Fruit fly (Drosophila melanogaster): Measurements from ENCODE around the gene CG5162.

CG5162 gene

DNA sequence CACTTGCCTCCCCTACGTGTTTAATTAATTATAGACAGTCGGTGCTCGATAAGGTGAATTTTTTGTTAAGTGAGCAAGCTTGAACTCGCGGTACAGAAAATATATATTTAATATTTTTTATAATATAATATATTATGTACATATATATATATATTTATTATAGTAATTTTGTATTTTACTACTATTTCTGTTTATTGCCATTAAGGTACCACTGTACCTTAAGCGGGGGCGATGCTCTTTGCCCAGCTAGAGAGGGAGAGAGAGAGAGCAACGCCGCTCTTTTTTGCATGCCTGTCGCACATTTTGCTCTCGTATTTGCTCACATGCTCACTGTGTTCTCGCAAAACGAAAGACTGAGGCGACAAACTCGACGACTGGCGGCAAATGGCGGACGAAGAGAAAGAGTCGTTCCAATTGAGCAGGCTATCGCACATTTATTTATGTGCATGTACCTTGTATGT is 44.6 kb upstream of the CG5162 start (continued):
- TF ChIP-seq CG17328 (GFP tag; IDR thresholded peaks at IDR 0.05) (peak; percentile 54; the same call in 1 of the 2 replicates), grau (tag; optimal IDR thresholded peaks at IDR 0.05) (peak; percentile 90), CG4730 (GFP tag; IDR thresholded peaks at IDR 0.05) (0 out of 2 replicates have a peak, but pooled peaks have one; percentile 24), CG6813 (GFP tag; optimal IDR thresholded peaks at IDR 0.05) (peak; percentile 52), YL-1 (GFP tag; optimal IDR thresholded peaks at IDR 0.05) (no peak), Fer3 (tag; optimal IDR thresholded peaks at IDR 0.05) (peak; percentile 58), kah (GFP tag; optimal IDR thresholded peaks at IDR 0.05) (no peak), Rx (GFP tag; IDR thresholded peaks at IDR 0.05) (no peak), CG2120 (GFP tag; optimal IDR thresholded peaks at IDR 0.05) (peak; percentile 31), CG17829 (tag; optimal IDR thresholded peaks at IDR 0.05) (peak; percentile 26), dmrt99B (tag; optimal IDR thresholded peaks at IDR 0.05) (peak; percentile 50), Taf1 (GFP tag; IDR thresholded peaks at IDR 0.05) (peak; percentile 14; the same call in 1 of the 2 replicates), Hmx (GFP tag; optimal IDR thresholded peaks at IDR 0.05) (no peak), CG8765 (GFP tag; IDR thresholded peaks at IDR 0.05) (no peak), Max (GFP tag; optimal IDR thresholded peaks at IDR 0.05) (no peak), pum (GFP tag; optimal IDR thresholded peaks at IDR 0.05) (no peak), repo (GFP tag; optimal IDR thresholded peaks at IDR 0.05) (no peak), HLHmδ (GFP tag; optimal IDR thresholded peaks at IDR 0.05) (no peak), cwo (GFP tag; optimal IDR thresholded peaks at IDR 0.05) (peak; percentile 69), CG13296 (GFP tag; optimal IDR thresholded peaks at IDR 0.05) (peak; percentile 72), CG7271 (tag; optimal IDR thresholded peaks at IDR 0.05) (no peak), CG12104 (GFP tag; optimal IDR thresholded peaks at IDR 0.05) (no peak), Sox100B (GFP tag; optimal IDR thresholded peaks at IDR 0.05) (peak; percentile 28), B-H1 (GFP tag; IDR thresholded peaks at IDR 0.05) (peak; percentile 17; the same call in 1 of the 3 replicates), CG14710 (tag; optimal IDR thresholded peaks at IDR 0.05) (no peak), ci (GFP tag; IDR thresholded peaks at IDR 0.05) (0 out of 3 replicates have a peak, but pooled peaks have one; percentile 24), ttk (GFP tag; IDR thresholded peaks at IDR 0.05) (no peak), CG1602 (GFP tag; optimal IDR thresholded peaks at IDR 0.05) (no peak), sc (optimal IDR thresholded peaks at IDR 0.05) (no peak), sc (GFP tag; optimal IDR thresholded peaks at IDR 0.05) (no peak), bsh (GFP tag; optimal IDR thresholded peaks at IDR 0.05) (peak in 1 of 2 experiments; percentile 66), CG1832 (GFP tag; optimal IDR thresholded peaks at IDR 0.05) (no peak), CG12071 (GFP tag; optimal IDR thresholded peaks at IDR 0.05) (no peak), gsb (GFP tag; IDR thresholded peaks at IDR 0.05) (no peak), CG1233 (GFP tag; optimal IDR thresholded peaks at IDR 0.05) (peak; percentile 7), Gsc (GFP tag; IDR thresholded peaks at IDR 0.05) (no peak), Ravus (GFP tag; IDR thresholded peaks at IDR 0.05) (no peak; the same call in 1 of the 2 replicates), exex (tag; optimal IDR thresholded peaks at IDR 0.05) (no peak), ara (GFP tag; IDR thresholded peaks at IDR 0.05) (no peak), bowl (GFP tag; IDR thresholded peaks at IDR 0.05) (no peak), tup (GFP tag; optimal IDR thresholded peaks at IDR 0.05) (no peak), Bteb2 (GFP tag; optimal IDR thresholded peaks at IDR 0.05) (no peak), Dip3 (GFP tag; optimal IDR thresholded peaks at IDR 0.05) (no peak), Dll (GFP tag; IDR thresholded peaks at IDR 0.05; ENCODE audit: partially characterized antibody) (no peak), h (optimal IDR thresholded peaks at IDR 0.05) (no peak), sob (GFP tag; IDR thresholded peaks at IDR 0.05) (peak; percentile 49; the same call in 1 of the 2 replicates), Sox102F (GFP tag; optimal IDR thresholded peaks at IDR 0.05) (peak; percentile 38), CG9817 (tag; optimal IDR thresholded peaks at IDR 0.05) (peak; percentile 60), caup (GFP tag; optimal IDR thresholded peaks at IDR 0.05; ENCODE audit: severe bottlenecking) (peak; percentile 36), zen (tag; optimal IDR thresholded peaks at IDR 0.05) (peak; percentile 22), slp2 (GFP tag; optimal IDR thresholded peaks at IDR 0.05) (no peak)
